Worm (Caenorhabditis elegans) whole organism, L4 larva: ENCODE results near the gene dgk-4.

Source experiments
- F44E2.7 ChIP-seq: fragments of 200-800 bp; sonication (Bioruptor generic); IDR thresholded peaks from 2 replicates; pipeline ENCODE4 v2.1.2; 2022; ENCODE audit warnings: missing genetic modification characterization, missing compliant biosample characterization
- F49E8.2 ChIP-seq: sonication (generic microtip); optimal IDR thresholded peaks from 2 replicates; lab custom pipeline; 2016; ENCODE audit warnings: missing compliant biosample characterization, mild to moderate bottlenecking, missing genetic modification characterization, borderline replicate concordance
- R02D3.7 ChIP-seq: fragments of 150-350 bp; sonication (generic microtip); optimal IDR thresholded peaks from 3 replicates; lab custom pipeline; 2014; ENCODE audit warnings: missing biosample characterization, missing genetic modification characterization
- ZK546.5 ChIP-seq, 2 experiments: sonication (generic microtip); optimal IDR thresholded peaks; 2 replicates each; lab custom pipeline; 2017; ENCODE audit warnings: missing biosample characterization in 2 of 2, missing genetic modification characterization in 2 of 2
- aha-1 ChIP-seq: fragments of 150-350 bp; peaks from one replicate; lab custom pipeline; 2014; ENCODE audit warnings: missing biosample characterization, missing genetic modification characterization
- aly-2 ChIP-seq: sonication (generic microtip); optimal IDR thresholded peaks from 2 replicates; lab custom pipeline; 2018; ENCODE audit warnings: missing biosample characterization, missing genetic modification characterization
- attf-4 ChIP-seq: sonication (generic microtip); optimal IDR thresholded peaks from 3 replicates; lab custom pipeline; 2017; ENCODE audit warnings: missing biosample characterization, missing genetic modification characterization
- ceh-20 ChIP-seq: fragments of 200-800 bp; sonication (Bioruptor generic); IDR thresholded peaks from 2 replicates; pipeline ENCODE4 v1.3.6; 2022; ENCODE audit warnings: missing genetic modification reagents, missing genetic modification characterization, missing compliant biosample characterization
- ceh-44 ChIP-seq: fragments of 200-800 bp; sonication (Bioruptor generic); IDR thresholded peaks from 2 replicates; pipeline ENCODE4 v1.3.6; 2022; ENCODE audit warnings: missing genetic modification reagents, missing genetic modification characterization, missing compliant biosample characterization
- ceh-62 ChIP-seq: sonication (generic microtip); optimal IDR thresholded peaks from 2 replicates; lab custom pipeline; 2017; ENCODE audit warnings: missing biosample characterization, missing genetic modification characterization
- ceh-82 ChIP-seq: sonication (generic microtip); optimal IDR thresholded peaks from 2 replicates; lab custom pipeline; 2017; ENCODE audit warnings: missing biosample characterization, missing genetic modification characterization
- ces-1 ChIP-seq: fragments of 150-350 bp; sonication (generic microtip); optimal IDR thresholded peaks from 4 replicates; lab custom pipeline; 2014; ENCODE audit warnings: missing biosample characterization, missing genetic modification reagents, missing genetic modification characterization
- ctbp-1 ChIP-seq: fragments of 200-800 bp; sonication (Bioruptor generic); IDR thresholded peaks from 2 replicates; pipeline ENCODE4 v1.3.6; 2022; ENCODE audit warnings: missing genetic modification reagents, missing genetic modification characterization, missing compliant biosample characterization
- daf-16 ChIP-seq, 3 experiments: sonication (generic microtip); optimal IDR thresholded peaks; 2 replicates each; lab custom pipeline; 2016 to 2017; ENCODE audit warnings: missing genetic modification characterization in 3 of 3, missing genetic modification reagents in 3 of 3, mild to moderate bottlenecking in 2 of 3, missing compliant biosample characterization in 2 of 3, missing biosample characterization in 1 of 3, moderate library complexity in 1 of 3
- daf-19 ChIP-seq: fragments of 200-800 bp; sonication (Bioruptor generic); conservative IDR thresholded peaks from 2 replicates; pipeline ENCODE4 v1.3.6; 2022; ENCODE audit warnings: missing genetic modification characterization, missing compliant biosample characterization
- duxl-1 ChIP-seq: sonication (generic microtip); optimal IDR thresholded peaks from 2 replicates; lab custom pipeline; 2016; ENCODE audit warnings: mild to moderate bottlenecking, missing genetic modification characterization, moderate library complexity, missing compliant biosample characterization; ENCODE audit not compliant: poor library complexity
- fkh-10 ChIP-seq: fragments of 150-350 bp; optimal IDR thresholded peaks from 2 replicates; lab custom pipeline; 2014; ENCODE audit warnings: missing biosample characterization, missing genetic modification reagents, missing genetic modification characterization
- hlh-30 ChIP-seq: sonication (generic microtip); optimal IDR thresholded peaks from 2 replicates; lab custom pipeline; 2017; ENCODE audit warnings: antibody characterized with exemption, mild to moderate bottlenecking, missing genetic modification characterization, missing compliant biosample characterization; ENCODE audit not compliant: insufficient read depth
- hmg-1.1 ChIP-seq: fragments of 200-800 bp; sonication (Bioruptor generic); IDR thresholded peaks from 2 replicates; pipeline ENCODE4 v1.3.6; 2022; ENCODE audit warnings: missing genetic modification reagents, missing genetic modification characterization, missing compliant biosample characterization
- lim-7 ChIP-seq: fragments of 200-800 bp; sonication (Bioruptor generic); IDR thresholded peaks from 2 replicates; pipeline ENCODE4 v1.3.6; 2022; ENCODE audit warnings: missing genetic modification characterization, missing compliant biosample characterization
- lin-1 ChIP-seq: fragments of 200-800 bp; sonication (Bioruptor generic); IDR thresholded peaks from 2 replicates; pipeline ENCODE4 v1.3.6; 2022; ENCODE audit warnings: missing genetic modification reagents, missing genetic modification characterization, missing compliant biosample characterization
- lin-38 ChIP-seq: fragments of 200-800 bp; sonication (Bioruptor generic); IDR thresholded peaks from 2 replicates; pipeline ENCODE4 v1.3.6; 2022; ENCODE audit warnings: missing genetic modification reagents, missing genetic modification characterization, missing compliant biosample characterization
- lsy-2 ChIP-seq, 2 experiments: fragments of 150-350 bp in 1 of 2; sonication (generic microtip) in 1 of 2; optimal IDR thresholded peaks; 2 replicates each; lab custom pipeline; 2014 to 2017; ENCODE audit warnings: missing biosample characterization in 2 of 2, missing genetic modification characterization in 2 of 2
- madf-9 ChIP-seq: fragments of 200-800 bp; sonication (Bioruptor generic); conservative IDR thresholded peaks from 2 replicates; pipeline ENCODE4 v1.3.6; 2022; ENCODE audit warnings: missing genetic modification reagents, missing genetic modification characterization, missing compliant biosample characterization
- nhr-25 ChIP-seq: sonication (generic microtip); optimal IDR thresholded peaks from 2 replicates; lab custom pipeline; 2017; ENCODE audit warnings: missing genetic modification characterization, mild to moderate bottlenecking, missing compliant biosample characterization, antibody characterized with exemption, moderate library complexity, borderline replicate concordance; ENCODE audit not compliant: insufficient read depth
- nhr-28 ChIP-seq: fragments of 150-350 bp; optimal IDR thresholded peaks from 2 replicates; lab custom pipeline; 2014; ENCODE audit warnings: missing biosample characterization, missing genetic modification characterization
- nhr-48 ChIP-seq: sonication (generic microtip); optimal IDR thresholded peaks from 2 replicates; lab custom pipeline; 2016; ENCODE audit warnings: mild to moderate bottlenecking, missing genetic modification characterization, missing compliant biosample characterization
- pha-4 ChIP-seq, 2 experiments: fragments of 150-350 bp in 1 of 2; fragments of 200-800 bp in 1 of 2; sonication (Bioruptor generic) in 1 of 2; IDR thresholded peaks in 1 of 2; optimal IDR thresholded peaks in 1 of 2; 2 replicates each; pipeline versions ENCODE4 v1.3.6 to Lab custom; 2014 to 2022; ENCODE audit warnings: missing genetic modification characterization in 2 of 2, missing genetic modification reagents in 2 of 2, missing biosample characterization in 1 of 2, missing compliant biosample characterization in 1 of 2
- php-3 ChIP-seq: fragments of 200-800 bp; sonication (Bioruptor generic); IDR thresholded peaks from 2 replicates; pipeline ENCODE4 v1.3.6; 2022; ENCODE audit warnings: missing genetic modification reagents, missing genetic modification characterization, missing compliant biosample characterization
- rbr-2 ChIP-seq: sonication (generic microtip); optimal IDR thresholded peaks from 2 replicates; lab custom pipeline; 2016; ENCODE audit warnings: missing genotype, missing genetic modification characterization, missing compliant biosample characterization
- snpc-4 ChIP-seq: fragments of 150-350 bp; optimal IDR thresholded peaks from 2 replicates; lab custom pipeline; 2014; ENCODE audit warnings: missing biosample characterization, missing genetic modification characterization
- unc-62 ChIP-seq, 3 experiments: fragments of 150-350 bp in 1 of 3; sonication (generic microtip); optimal IDR thresholded peaks in 2 of 3; peaks in 1 of 3; 1 replicate in 1 of 3; 2 replicates in 2 of 3; lab custom pipeline; 2014 to 2017; ENCODE audit warnings: missing biosample characterization in 3 of 3, missing genetic modification characterization in 3 of 3, missing genetic modification reagents in 3 of 3, missing genotype in 1 of 3
- vab-7 ChIP-seq: fragments of 200-800 bp; sonication (Bioruptor generic); IDR thresholded peaks from 2 replicates; pipeline ENCODE4 v1.3.6; 2022; ENCODE audit warnings: missing genetic modification reagents, missing genetic modification characterization, missing compliant biosample characterization

dgk-4 gene

ce11 chrIV:8595767-8596166 lies 35.4 kb upstream of the dgk-4 start, which contains the start of gene clec-181:
Gene clec-181, plus strand, starts transcription at chrIV:8596067.
- no peak for TF ChIP-seq lin-1
- no peak for TF ChIP-seq ctbp-1
- TF ChIP-seq, all 104 proteins: peak for 0

DNA sequence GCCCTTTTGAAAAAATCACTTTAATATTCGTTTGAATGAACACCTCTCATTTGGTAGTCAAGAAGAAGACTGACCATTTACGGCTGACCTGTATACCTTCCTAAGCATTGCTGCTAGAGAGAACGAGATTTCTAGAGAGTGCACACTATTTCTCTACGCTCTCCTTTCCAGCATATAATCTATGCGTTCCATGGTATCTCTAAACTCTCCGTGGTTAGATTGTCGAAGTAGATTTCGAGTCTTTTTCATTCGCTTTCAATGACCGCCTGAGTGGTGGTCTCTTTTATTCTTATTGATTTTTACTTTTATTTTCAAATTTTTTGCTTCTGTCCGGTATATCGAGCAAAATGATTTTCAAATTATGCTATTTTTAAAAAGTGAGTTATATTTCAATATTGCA lies 33.6 kb upstream of the dgk-4 start:
- TF ChIP-seq rbr-2 (tag; lab: Kevin White, UChicago) (peak; percentile 7), duxl-1 (tag; lab: Kevin White, UChicago) (peak; percentile 91), unc-62 (GFP tag; optimal IDR thresholded peaks at IDR 0.05 in 1 of 2; lab: Kevin White, UChicago) (peak in 1 of 2 experiments; percentile 28), unc-62 (tag; optimal IDR thresholded peaks at IDR 0.05; lab: Kevin White, UChicago) (no peak), lsy-2 (tag; optimal IDR thresholded peaks at IDR 0.05; lab: Kevin White, UChicago) (peak in 1 of 2 experiments; percentile 12), ceh-62 (tag; lab: Kevin White, UChicago) (no peak), hmg-1.1 (GFP tag; lab: Robert Waterston, UW) (peak; percentile 45; the same call in 1 of the 2 replicates), ctbp-1 (no peak)

ce11 chrIV:8600712-8601330 lies 30.3 kb upstream of the dgk-4 start, which contains the start of gene Y59H11AR.4:
Gene Y59H11AR.4, minus strand, starts transcription at chrIV:8600762.
- TF ChIP-seq ceh-82 (tag; lab: Kevin White, UChicago): no peak
- no peak for TF ChIP-seq nhr-48 (tag; lab: Kevin White, UChicago)
- no peak for TF ChIP-seq ZK546.5 (tag; optimal IDR thresholded peaks at IDR 0.05; lab: Kevin White, UChicago)
- peak; percentile 70 for TF ChIP-seq nhr-28 (tag; lab: Kevin White, UChicago)
- TF ChIP-seq snpc-4 (tag; lab: Kevin White, UChicago): no peak
- TF ChIP-seq unc-62 (GFP tag; optimal IDR thresholded peaks at IDR 0.05 in 1 of 2; lab: Kevin White, UChicago): peak in 1 of 2 experiments; percentile 15
- no peak for TF ChIP-seq unc-62 (tag; optimal IDR thresholded peaks at IDR 0.05; lab: Kevin White, UChicago)
- peak; percentile 2 for TF ChIP-seq hlh-30 (tag; lab: Kevin White, UChicago)
- no peak for TF ChIP-seq lim-7 (GFP tag; lab: Robert Waterston, UW)
- no peak for TF ChIP-seq lin-38
- TF ChIP-seq ces-1 (GFP tag; lab: Kevin White, UChicago): no peak
- no peak for TF ChIP-seq php-3 (GFP tag; lab: Robert Waterston, UW)
- TF ChIP-seq daf-16 (GFP tag; optimal IDR thresholded peaks at IDR 0.05; lab: Kevin White, UChicago): no peak
- TF ChIP-seq daf-16 (tag; optimal IDR thresholded peaks at IDR 0.05; lab: Kevin White, UChicago): no peak
- TF ChIP-seq R02D3.7 (tag; lab: Kevin White, UChicago): no peak
- no peak for TF ChIP-seq madf-9 (GFP tag; lab: Robert Waterston, UW)
- no peak for TF ChIP-seq ceh-44
- no peak for TF ChIP-seq fkh-10 (GFP tag; lab: Kevin White, UChicago)
- no peak for TF ChIP-seq aly-2
- TF ChIP-seq pha-4 (GFP tag; IDR thresholded peaks at IDR 0.05; lab: Robert Waterston, UW): no peak
- TF ChIP-seq pha-4 (tag; optimal IDR thresholded peaks at IDR 0.05; lab: Kevin White, UChicago): no peak

- TF ChIP-seq ceh-20 (no peak), vab-7 (GFP tag; lab: Robert Waterston, UW) (no peak), pha-4 (GFP tag; IDR thresholded peaks at IDR 0.05; lab: Robert Waterston, UW) (no peak), pha-4 (tag; optimal IDR thresholded peaks at IDR 0.05; lab: Kevin White, UChicago) (no peak), F49E8.2 (tag; lab: Kevin White, UChicago) (no peak), ceh-62 (tag; lab: Kevin White, UChicago) (no peak), lim-7 (GFP tag; lab: Robert Waterston, UW) (no peak), ZK546.5 (tag; optimal IDR thresholded peaks at IDR 0.05; lab: Kevin White, UChicago) (no peak), daf-16 (GFP tag; optimal IDR thresholded peaks at IDR 0.05; lab: Kevin White, UChicago) (no peak), daf-16 (tag; optimal IDR thresholded peaks at IDR 0.05; lab: Kevin White, UChicago) (no peak), attf-4 (tag; lab: Kevin White, UChicago) (no peak), ces-1 (GFP tag; lab: Kevin White, UChicago) (no peak), aha-1 (tag; lab: Kevin White, UChicago) (no peak), F44E2.7 (GFP tag; lab: Robert Waterston, UW) (no peak), daf-19 (no peak), nhr-25 (tag; lab: Kevin White, UChicago) (no peak)
Measured at ce11 chrIV:8602877-8603276, 28.3 kb upstream of the dgk-4 start, which contains the start of gene Y59H11AR.10. Gene Y59H11AR.10, plus strand, starts transcription at chrIV:8603177.
